Worm (Caenorhabditis elegans): Measurements from ENCODE around the gene fbxc-22.

- TF ChIP-seq him-1 (tag; optimal IDR thresholded peaks at IDR 0.05) (no peak), W03F9.2 (tag; optimal IDR thresholded peaks at IDR 0.05) (no peak), dao-5 (tag; optimal IDR thresholded peaks at IDR 0.05) (no peak)
Measured at ce11 chrII:1670260-1670879, 20.5 kb downstream of the fbxc-22 start, which contains the start of gene nhx-6.

All from whole organism, L4/young adult.